Worm (Caenorhabditis elegans) whole organism, L3 larva: ENCODE results near the gene gck-4.

Source experiments
- R02D3.7 ChIP-seq: fragments of 150-350 bp; optimal IDR thresholded peaks from 2 replicates; lab custom pipeline; 2014; ENCODE audit warnings: missing biosample characterization, missing genetic modification characterization
- ama-1 ChIP-seq: fragments of 150-350 bp; optimal IDR thresholded peaks from 2 replicates; lab custom pipeline; 2018
- ceh-16 ChIP-seq: sonication (generic microtip); optimal IDR thresholded peaks from 2 replicates; lab custom pipeline; 2017; ENCODE audit warnings: missing biosample characterization, missing genetic modification characterization
- ceh-28 ChIP-seq: fragments of 150-350 bp; optimal IDR thresholded peaks from 2 replicates; lab custom pipeline; 2014; ENCODE audit warnings: missing biosample characterization, missing genetic modification reagents, missing genetic modification characterization
- ceh-82 ChIP-seq: fragments of 150-350 bp; optimal IDR thresholded peaks from 2 replicates; lab custom pipeline; 2014; ENCODE audit warnings: missing biosample characterization, missing genetic modification characterization
- daf-12 ChIP-seq: fragments of 150-350 bp; optimal IDR thresholded peaks from 2 replicates; lab custom pipeline; 2014; ENCODE audit warnings: missing biosample characterization, missing genetic modification reagents, missing genetic modification characterization
- egl-27 ChIP-seq: sonication (generic microtip); optimal IDR thresholded peaks from 4 replicates; lab custom pipeline; 2017; ENCODE audit warnings: missing biosample characterization, missing genetic modification reagents, missing genetic modification characterization
- egl-5 ChIP-seq: fragments of 150-350 bp; optimal IDR thresholded peaks from 2 replicates; lab custom pipeline; 2017; ENCODE audit warnings: missing biosample characterization, missing genetic modification reagents, missing genetic modification characterization, inconsistent platforms
- elt-1 ChIP-seq: fragments of 150-350 bp; optimal IDR thresholded peaks from 2 replicates; lab custom pipeline; 2014; ENCODE audit warnings: missing biosample characterization, missing genetic modification characterization
- elt-2 ChIP-seq: sonication (generic microtip); optimal IDR thresholded peaks from 2 replicates; lab custom pipeline; 2016; ENCODE audit warnings: missing genetic modification reagents, mild to moderate bottlenecking, missing genetic modification characterization, missing compliant biosample characterization
- eor-1 ChIP-seq, 2 experiments: fragments of 150-350 bp; optimal IDR thresholded peaks; 2 replicates each; lab custom pipeline; 2014 to 2018; ENCODE audit warnings: missing biosample characterization in 2 of 2, missing genetic modification characterization in 2 of 2
- fkh-10 ChIP-seq: sonication (generic microtip); optimal IDR thresholded peaks from 2 replicates; lab custom pipeline; 2017; ENCODE audit warnings: missing biosample characterization, missing genetic modification reagents, missing genetic modification characterization
- fkh-2 ChIP-seq: fragments of 150-350 bp; optimal IDR thresholded peaks from 2 replicates; lab custom pipeline; 2014; ENCODE audit warnings: missing biosample characterization, missing genetic modification reagents, missing genetic modification characterization
- hmg-11 ChIP-seq: sonication (generic microtip); optimal IDR thresholded peaks from 2 replicates; lab custom pipeline; 2016; ENCODE audit warnings: missing genetic modification characterization, missing compliant biosample characterization
- jun-1 ChIP-seq: fragments of 150-350 bp; optimal IDR thresholded peaks from 2 replicates; lab custom pipeline; 2014; ENCODE audit warnings: missing biosample characterization, missing genetic modification reagents, missing genetic modification characterization
- lin-15B ChIP-seq: fragments of 150-350 bp; optimal IDR thresholded peaks from 2 replicates; lab custom pipeline; 2014; ENCODE audit warnings: missing biosample characterization, missing genetic modification characterization
- lin-39 ChIP-seq: fragments of 150-350 bp; optimal IDR thresholded peaks from 2 replicates; lab custom pipeline; 2018; ENCODE audit warnings: missing biosample characterization, missing genetic modification reagents, missing genetic modification characterization
- lsy-12 ChIP-seq: sonication (generic microtip); optimal IDR thresholded peaks from 2 replicates; lab custom pipeline; 2016; ENCODE audit warnings: mild to moderate bottlenecking, missing genetic modification characterization, missing compliant biosample characterization
- mml-1 ChIP-seq: fragments of 150-350 bp; sonication (generic microtip); optimal IDR thresholded peaks from 3 replicates; lab custom pipeline; 2014; ENCODE audit warnings: missing biosample characterization, missing genetic modification characterization
- nfya-1 ChIP-seq: sonication (generic microtip); optimal IDR thresholded peaks from 2 replicates; lab custom pipeline; 2017; ENCODE audit warnings: missing genetic modification characterization, mild to moderate bottlenecking, missing compliant biosample characterization, antibody characterized with exemption, moderate library complexity; ENCODE audit not compliant: insufficient read depth
- nhr-11 ChIP-seq: fragments of 150-350 bp; optimal IDR thresholded peaks from 2 replicates; lab custom pipeline; 2014; ENCODE audit warnings: missing biosample characterization, missing genetic modification characterization
- nhr-12 ChIP-seq: fragments of 150-350 bp; optimal IDR thresholded peaks from 2 replicates; lab custom pipeline; 2014; ENCODE audit warnings: missing biosample characterization, missing genetic modification characterization
- nhr-23 ChIP-seq: fragments of 150-350 bp; optimal IDR thresholded peaks from 2 replicates; lab custom pipeline; 2014; ENCODE audit warnings: missing biosample characterization, missing genetic modification reagents, missing genetic modification characterization
- nhr-237 ChIP-seq: fragments of 150-350 bp; optimal IDR thresholded peaks from 2 replicates; lab custom pipeline; 2014; ENCODE audit warnings: missing biosample characterization, missing genetic modification characterization
- nhr-25 ChIP-seq: sonication (generic microtip); optimal IDR thresholded peaks from 2 replicates; lab custom pipeline; 2017; ENCODE audit warnings: missing biosample characterization, missing genetic modification characterization
- nhr-43 ChIP-seq: sonication (generic microtip); optimal IDR thresholded peaks from 2 replicates; lab custom pipeline; 2016; ENCODE audit warnings: mild to moderate bottlenecking, missing genetic modification characterization, missing compliant biosample characterization; ENCODE audit not compliant: poor library complexity, severe bottlenecking
- nhr-67 ChIP-seq: fragments of 150-350 bp; optimal IDR thresholded peaks from 2 replicates; lab custom pipeline; 2014; ENCODE audit warnings: missing biosample characterization, missing genetic modification characterization
- nhr-76 ChIP-seq: fragments of 150-350 bp; sonication (generic microtip); optimal IDR thresholded peaks from 5 replicates; lab custom pipeline; 2014; ENCODE audit warnings: missing biosample characterization, missing genetic modification characterization
- nhr-77 ChIP-seq: fragments of 150-350 bp; optimal IDR thresholded peaks from 2 replicates; lab custom pipeline; 2014; ENCODE audit warnings: missing biosample characterization, missing genetic modification characterization
- pha-4 ChIP-seq: fragments of 150-350 bp; optimal IDR thresholded peaks from 2 replicates; lab custom pipeline; 2014; ENCODE audit warnings: missing biosample characterization, missing genetic modification reagents, missing genetic modification characterization
- pqm-1 ChIP-seq: fragments of 150-350 bp; optimal IDR thresholded peaks from 2 replicates; lab custom pipeline; 2017; ENCODE audit warnings: missing biosample characterization, missing genetic modification characterization, inconsistent platforms
- sea-2 ChIP-seq: fragments of 150-350 bp; sonication (generic microtip); optimal IDR thresholded peaks from 4 replicates; lab custom pipeline; 2014; ENCODE audit warnings: missing biosample characterization, missing genetic modification reagents, missing genetic modification characterization
- skn-1 ChIP-seq: fragments of 150-350 bp; optimal IDR thresholded peaks from 2 replicates; lab custom pipeline; 2014; ENCODE audit warnings: missing biosample characterization, missing genetic modification characterization
- snpc-4 ChIP-seq: fragments of 150-350 bp; optimal IDR thresholded peaks from 2 replicates; lab custom pipeline; 2014; ENCODE audit warnings: missing biosample characterization, missing genetic modification characterization
- tbx-2 ChIP-seq: sonication (generic microtip); optimal IDR thresholded peaks from 2 replicates; lab custom pipeline; 2016; ENCODE audit warnings: mild to moderate bottlenecking, missing genetic modification characterization, missing compliant biosample characterization
- unc-39 ChIP-seq: sonication (generic microtip); optimal IDR thresholded peaks from 4 replicates; lab custom pipeline; 2017; ENCODE audit warnings: missing biosample characterization, missing genetic modification characterization
- unc-62 ChIP-seq: fragments of 150-350 bp; sonication (generic microtip); optimal IDR thresholded peaks from 4 replicates; lab custom pipeline; 2014; ENCODE audit warnings: missing biosample characterization, missing genetic modification reagents, missing genetic modification characterization
- ztf-11 ChIP-seq: fragments of 150-350 bp; optimal IDR thresholded peaks from 2 replicates; lab custom pipeline; 2014; ENCODE audit warnings: missing biosample characterization, missing genetic modification characterization
- ztf-4 ChIP-seq: fragments of 150-350 bp; optimal IDR thresholded peaks from 2 replicates; lab custom pipeline; 2014; ENCODE audit warnings: missing biosample characterization, missing genetic modification characterization

Gene gck-4

DNA sequence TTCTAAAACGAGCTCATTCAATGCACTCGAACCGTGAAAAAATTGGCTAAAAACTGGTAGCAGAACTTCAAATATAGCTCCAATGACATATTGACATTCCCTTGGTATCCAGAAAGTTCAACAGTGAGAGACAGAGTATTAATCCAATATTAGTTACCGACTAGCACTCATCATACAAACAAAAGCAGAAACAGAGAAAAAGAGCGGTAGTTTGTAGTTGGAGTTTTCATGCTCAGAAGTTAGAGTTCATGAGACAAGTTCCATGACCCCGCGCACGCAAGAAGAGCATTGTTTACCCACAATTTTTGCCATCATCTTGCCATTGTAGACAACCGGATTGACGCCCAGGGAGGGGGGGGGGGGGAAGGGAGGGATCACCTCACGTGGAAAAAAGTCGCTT lies 22.7 kb upstream of the gck-4 start:
- TF ChIP-seq fkh-2 (tag; lab: Kevin White, UChicago) (no peak), egl-27 (no peak), ama-1 (lab: Kevin White, UChicago) (no peak), ztf-11 (tag; lab: Kevin White, UChicago) (no peak), pha-4 (tag; lab: Kevin White, UChicago) (peak; percentile 42)

DNA sequence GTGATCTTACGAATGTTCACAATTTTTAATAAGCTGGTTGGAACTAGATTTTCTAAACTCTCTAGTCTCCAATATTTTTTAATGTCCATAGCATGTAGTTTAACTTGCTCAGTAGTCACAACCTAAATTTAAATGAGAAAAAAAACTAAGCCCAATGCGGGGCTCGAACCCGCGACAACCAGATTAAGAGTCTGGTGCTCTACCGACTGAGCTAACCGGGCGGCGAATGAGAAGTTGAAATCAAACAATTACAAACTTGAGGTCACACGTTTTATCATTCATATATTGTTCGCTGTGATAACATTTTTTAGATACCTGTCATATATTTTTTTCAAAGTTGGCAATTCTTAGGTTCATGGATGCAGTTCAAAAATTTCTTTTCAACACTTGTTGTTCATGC lies 21.2 kb upstream of the gck-4 start:
- TF ChIP-seq elt-2 (tag; lab: Kevin White, UChicago) (peak; percentile 13), jun-1 (tag; lab: Kevin White, UChicago) (no peak), nfya-1 (tag; lab: Kevin White, UChicago) (no peak)

DNA sequence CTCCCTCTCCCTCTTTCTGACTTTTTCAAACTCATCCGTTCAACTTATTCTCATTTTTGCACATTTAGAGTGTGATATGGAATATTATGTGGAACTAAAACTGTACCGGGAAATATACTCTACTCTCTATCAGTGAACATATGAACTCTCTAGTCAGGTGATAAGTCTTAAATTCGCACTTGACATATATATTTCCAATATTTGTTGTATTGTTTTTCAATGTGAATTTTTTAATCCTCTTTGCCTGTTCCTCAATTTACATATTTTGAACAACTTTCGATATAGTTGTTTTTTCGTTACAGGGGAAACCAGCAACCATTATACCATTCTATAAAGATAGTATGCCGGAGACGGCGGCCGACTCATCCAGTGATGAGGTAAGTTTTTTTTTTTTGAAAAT lies 16.8 kb upstream of the gck-4 start, which contains the start of gene C04A11.1:
Gene C04A11.1, plus strand, starts transcription at position 301 of the 400 bp plus-strand sequence.
- no peak for TF ChIP-seq unc-62 (GFP tag; lab: Kevin White, UChicago)
- TF ChIP-seq pha-4 (tag; lab: Kevin White, UChicago), result no peak
- TF ChIP-seq ztf-4, result no peak
- no peak for TF ChIP-seq sea-2 (GFP tag; lab: Kevin White, UChicago)
- TF ChIP-seq nhr-67 (tag; lab: Kevin White, UChicago), result no peak
- no peak for TF ChIP-seq nhr-77 (tag; lab: Kevin White, UChicago)
- TF ChIP-seq egl-5 (tag; lab: Kevin White, UChicago), result no peak
- TF ChIP-seq nhr-76 (tag; lab: Kevin White, UChicago), result no peak
- no peak for TF ChIP-seq ceh-28 (tag; lab: Kevin White, UChicago)
- no peak for TF ChIP-seq daf-12
- no peak for TF ChIP-seq lin-15B (tag; lab: Kevin White, UChicago)
- no peak for TF ChIP-seq nhr-11 (tag; lab: Kevin White, UChicago)
- no peak for TF ChIP-seq lsy-12 (tag; lab: Kevin White, UChicago)
- TF ChIP-seq pqm-1, result no peak
- TF ChIP-seq fkh-10 (GFP tag; lab: Kevin White, UChicago), result no peak

DNA sequence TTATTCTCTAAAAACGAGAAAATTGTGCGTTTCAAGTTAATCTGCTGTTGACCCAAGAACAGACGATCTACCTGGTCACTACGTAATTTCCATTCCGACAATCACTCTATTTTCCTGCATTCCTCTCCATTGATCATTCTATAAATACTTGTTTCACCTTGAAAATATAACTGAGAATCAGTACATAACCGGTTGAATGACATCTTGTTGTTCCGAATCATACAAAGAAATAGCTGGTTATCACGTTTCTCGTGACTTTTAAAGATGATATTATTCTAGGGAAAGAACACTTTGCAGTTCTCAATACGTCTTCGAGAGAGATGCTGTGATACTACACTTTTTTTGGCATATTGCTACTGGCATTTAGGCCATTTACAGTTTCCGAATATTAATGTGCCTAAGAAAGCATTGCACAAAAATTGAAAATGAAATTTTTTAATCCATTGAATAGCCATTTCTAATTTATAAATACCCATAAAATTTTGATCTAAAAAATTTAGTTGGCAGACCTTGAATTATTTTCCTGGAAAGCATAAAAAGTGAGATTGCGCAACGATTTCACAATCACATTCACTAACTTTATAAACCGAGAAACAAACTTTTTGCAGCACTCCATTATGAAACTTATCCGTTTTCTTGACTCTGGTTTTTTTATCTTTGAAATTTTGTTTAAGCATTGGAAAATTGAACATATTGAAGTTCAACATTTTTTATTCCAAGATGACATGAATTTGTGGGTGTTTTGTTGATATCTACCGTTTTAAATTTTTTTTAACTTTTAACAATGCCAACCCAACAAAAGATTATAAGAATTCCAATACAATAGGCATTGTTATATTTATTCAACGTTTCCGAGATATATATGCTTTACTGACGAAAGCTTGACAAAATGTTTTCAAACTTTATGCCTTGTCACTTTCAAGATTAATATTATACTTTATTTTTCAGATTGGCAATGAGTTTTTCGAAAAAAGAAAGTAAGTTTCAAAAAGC lies 13.1 kb upstream of the gck-4 start, which contains the start of gene C04A11.5:
Gene C04A11.5, plus strand, starts transcription at position 943 of the 993 bp plus-strand sequence.
- TF ChIP-seq hmg-11 (tag; lab: Kevin White, UChicago) (no peak), nhr-23 (tag; lab: Kevin White, UChicago) (peak; percentile 70), nhr-43 (tag; lab: Kevin White, UChicago) (peak; percentile 53), nhr-25 (tag; lab: Kevin White, UChicago) (peak; percentile 47)

DNA sequence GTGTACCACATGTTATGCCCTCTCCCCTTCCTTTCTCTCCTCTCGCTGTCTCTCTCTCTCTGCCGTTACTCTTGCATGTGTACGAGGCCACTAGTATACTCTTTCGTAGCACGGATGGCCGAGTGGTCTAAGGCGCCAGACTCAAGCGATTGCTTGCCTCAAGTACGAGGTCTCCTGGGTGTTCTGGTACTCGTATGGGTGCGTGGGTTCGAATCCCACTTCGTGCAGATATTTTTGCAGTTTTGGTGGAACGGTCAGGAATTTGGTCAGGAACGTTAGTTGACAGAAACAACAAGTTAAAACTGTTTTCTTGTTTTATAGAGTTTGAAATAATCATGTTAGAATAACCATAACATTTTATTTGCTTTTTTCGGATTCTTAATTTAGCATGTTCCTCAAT lies 11.5 kb upstream of the gck-4 start:
- peak; percentile 11 for TF ChIP-seq snpc-4
- TF ChIP-seq nhr-76 (tag; lab: Kevin White, UChicago), result peak; percentile 37
- no peak for TF ChIP-seq nhr-12
- TF ChIP-seq egl-5 (tag; lab: Kevin White, UChicago), result peak; percentile 89
- TF ChIP-seq nhr-11 (tag; lab: Kevin White, UChicago), result peak; percentile 33
- TF ChIP-seq nfya-1 (tag; lab: Kevin White, UChicago), result peak; percentile 71
- TF ChIP-seq nhr-77 (tag; lab: Kevin White, UChicago), result peak; percentile 46
- peak; percentile 87 for TF ChIP-seq lin-39
- peak; percentile 43 for TF ChIP-seq skn-1
- peak; percentile 37 for TF ChIP-seq ceh-82 (tag; lab: Kevin White, UChicago)
- peak; percentile 27 for TF ChIP-seq unc-39 (tag; lab: Kevin White, UChicago)
- peak; percentile 13 for TF ChIP-seq ceh-28 (tag; lab: Kevin White, UChicago)
- TF ChIP-seq nhr-23 (tag; lab: Kevin White, UChicago), result peak; percentile 67
- peak; percentile 85 for TF ChIP-seq tbx-2 (tag; lab: Kevin White, UChicago)
- no peak for TF ChIP-seq mml-1 (tag; lab: Kevin White, UChicago)
- peak; percentile 58 for TF ChIP-seq elt-1 (tag; lab: Kevin White, UChicago)
- TF ChIP-seq pha-4 (tag; lab: Kevin White, UChicago), result peak; percentile 81
- TF ChIP-seq elt-2 (tag; lab: Kevin White, UChicago), result peak; percentile 49
- TF ChIP-seq daf-12, result no peak
- TF ChIP-seq ztf-11 (tag; lab: Kevin White, UChicago), result no peak
- TF ChIP-seq sea-2 (GFP tag; lab: Kevin White, UChicago), result peak; percentile 58
- peak; percentile 49 for TF ChIP-seq ama-1 (lab: Kevin White, UChicago)
- peak; percentile 38 for TF ChIP-seq R02D3.7 (tag; lab: Kevin White, UChicago)
- peak; percentile 85 for TF ChIP-seq lsy-12 (tag; lab: Kevin White, UChicago)
- no peak for TF ChIP-seq eor-1 (tag; optimal IDR thresholded peaks at IDR 0.05; lab: Kevin White, UChicago)
- TF ChIP-seq pqm-1, result peak; percentile 41
- TF ChIP-seq ceh-16 (tag; lab: Kevin White, UChicago), result no peak
- peak; percentile 81 for TF ChIP-seq nhr-43 (tag; lab: Kevin White, UChicago)
- peak; percentile 38 for TF ChIP-seq lin-15B (tag; lab: Kevin White, UChicago)
- TF ChIP-seq nhr-67 (tag; lab: Kevin White, UChicago), result no peak
- peak; percentile 51 for TF ChIP-seq fkh-10 (GFP tag; lab: Kevin White, UChicago)
- TF ChIP-seq nhr-237 (tag; lab: Kevin White, UChicago), result no peak
- TF ChIP-seq ztf-4, result peak; percentile 49
- peak; percentile 30 for TF ChIP-seq egl-27
